Fruit fly (Drosophila melanogaster) whole organism, wandering third instar larva: ENCODE results near the gene CG43773.

Experiments used
- Abd-B ChIP-seq: fragments of >200 bp; optimal IDR thresholded peaks from 2 replicates; lab custom pipeline; 2017; ENCODE audit warnings: missing biosample characterization, missing genetic modification characterization
- CG32264 ChIP-seq: fragments of 200-800 bp; sonication (Bioruptor generic); optimal IDR thresholded peaks from 2 replicates; lab custom pipeline; 2016; ENCODE audit warnings: missing biosample characterization, missing genetic modification characterization
- CG9705 ChIP-seq: fragments of 200-800 bp; sonication (Bioruptor generic); optimal IDR thresholded peaks from 2 replicates; lab custom pipeline; 2018; ENCODE audit warnings: missing biosample characterization, mild to moderate bottlenecking, missing genetic modification characterization
- CrebA ChIP-seq: fragments of 200-800 bp; sonication (Bioruptor generic); optimal IDR thresholded peaks from 2 replicates; lab custom pipeline; 2016; ENCODE audit warnings: missing biosample characterization, mild to moderate bottlenecking, missing genetic modification characterization, borderline replicate concordance
- Dfd ChIP-seq: fragments of >200 bp; optimal IDR thresholded peaks from 2 replicates; lab custom pipeline; 2017; ENCODE audit warnings: missing biosample characterization, missing genetic modification characterization
- Dif ChIP-seq: fragments of 200-275, 200-300 bp; sonication (Bioruptor generic); optimal IDR thresholded peaks from 2 replicates; lab custom pipeline; 2018; ENCODE audit warnings: missing biosample characterization, missing genetic modification characterization; ENCODE audit not compliant: partially characterized antibody
- GATAd ChIP-seq: sonication (Bioruptor generic); optimal IDR thresholded peaks from 2 replicates; lab custom pipeline; 2016; ENCODE audit warnings: missing biosample characterization, missing genetic modification characterization
- HLH106 ChIP-seq: fragments of 200-800 bp; optimal IDR thresholded peaks from 3 replicates; lab custom pipeline; 2019; ENCODE audit warnings: missing biosample characterization, mild to moderate bottlenecking, missing genetic modification characterization, moderate library complexity
- Hnf4 ChIP-seq: fragments of 200-800 bp; sonication (Bioruptor generic); optimal IDR thresholded peaks from 2 replicates; lab custom pipeline; 2016; ENCODE audit warnings: missing biosample characterization, mild to moderate bottlenecking, missing genetic modification characterization
- Hr78 ChIP-seq: fragments of >200 bp; optimal IDR thresholded peaks from 2 replicates; lab custom pipeline; 2017; ENCODE audit warnings: missing biosample characterization, missing genetic modification characterization
- Hr83 ChIP-seq: fragments of 200-300 bp; sonication (Bioruptor generic); optimal IDR thresholded peaks from 2 replicates; lab custom pipeline; 2016; ENCODE audit warnings: missing biosample characterization, mild to moderate bottlenecking, missing genetic modification characterization, moderate library complexity; ENCODE audit not compliant: poor library complexity, severe bottlenecking
- Jra ChIP-seq: sonication (Bioruptor generic); optimal IDR thresholded peaks from 2 replicates; lab custom pipeline; 2016; ENCODE audit warnings: missing biosample characterization, missing genetic modification characterization
- Mio ChIP-seq: sonication (Bioruptor generic); optimal IDR thresholded peaks from 2 replicates; lab custom pipeline; 2016; ENCODE audit warnings: missing biosample characterization, missing genetic modification characterization
- Myc ChIP-seq: fragments of >200 bp; optimal IDR thresholded peaks from 2 replicates; lab custom pipeline; 2017
- N ChIP-seq: fragments of >200 bp; optimal IDR thresholded peaks from 2 replicates; lab custom pipeline; 2018; ENCODE audit warnings: missing biosample characterization, missing external identifiers, missing genetic modification characterization
- OdsH ChIP-seq: fragments of 200-800 bp; sonication (Bioruptor generic); optimal IDR thresholded peaks from 2 replicates; lab custom pipeline; 2016; ENCODE audit warnings: missing biosample characterization, mild to moderate bottlenecking, missing genetic modification characterization
- Rel ChIP-seq, 2 experiments: fragments of 200-800 bp; sonication (Bioruptor generic) in 1 of 2; optimal IDR thresholded peaks; 2 replicates in 1 of 2; 3 replicates in 1 of 2; lab custom pipeline; 2016 to 2019; ENCODE audit warnings: mild to moderate bottlenecking in 2 of 2, missing biosample characterization in 2 of 2, missing genetic modification characterization in 2 of 2, moderate library complexity in 1 of 2
- Sp1 ChIP-seq: fragments of 200-800 bp; sonication (Bioruptor generic); optimal IDR thresholded peaks from 3 replicates; lab custom pipeline; 2019; ENCODE audit warnings: missing biosample characterization, mild to moderate bottlenecking, missing genetic modification characterization, moderate library complexity
- Vsx2 ChIP-seq: fragments of 200-300, 225-300 bp; sonication (Bioruptor generic); optimal IDR thresholded peaks from 2 replicates; lab custom pipeline; 2018; ENCODE audit warnings: missing biosample characterization, missing genetic modification characterization; ENCODE audit not compliant: partially characterized antibody
- dl ChIP-seq, 2 experiments: fragments of 175-275, 200-275 bp in 1 of 2; fragments of 200-275 bp in 1 of 2; sonication (Bioruptor generic); optimal IDR thresholded peaks; lab custom pipeline; 2018; ENCODE audit warnings: mild to moderate bottlenecking in 2 of 2, missing biosample characterization in 2 of 2, missing genetic modification characterization in 2 of 2, moderate library complexity in 2 of 2; ENCODE audit not compliant: partially characterized antibody in 2 of 2, insufficient read depth in 1 of 2
- dmrt93B ChIP-seq: fragments of 200-800 bp; sonication (Bioruptor generic); optimal IDR thresholded peaks from 2 replicates; lab custom pipeline; 2018; ENCODE audit warnings: missing biosample characterization, mild to moderate bottlenecking, missing genetic modification characterization
- foxo ChIP-seq, 2 experiments: fragments of 200-800 bp; sonication (Bioruptor generic); optimal IDR thresholded peaks; 2 replicates in 1 of 2; 3 replicates in 1 of 2; lab custom pipeline; 2016 to 2017; ENCODE audit warnings: missing biosample characterization in 2 of 2, missing genetic modification characterization in 2 of 2
- fru ChIP-seq: fragments of 200-800 bp; sonication (Bioruptor generic); optimal IDR thresholded peaks from 3 replicates; lab custom pipeline; 2016; ENCODE audit warnings: missing biosample characterization, mild to moderate bottlenecking, missing genetic modification characterization
- h ChIP-seq: fragments of 200-800 bp; sonication (Bioruptor generic); optimal IDR thresholded peaks from 3 replicates; lab custom pipeline; 2016; ENCODE audit warnings: missing biosample characterization, mild to moderate bottlenecking, missing genetic modification characterization
- jim ChIP-seq: fragments of 175-275, 200-325 bp; sonication (Bioruptor generic); optimal IDR thresholded peaks from 2 replicates; lab custom pipeline; 2016; ENCODE audit warnings: missing biosample characterization, mild to moderate bottlenecking, missing genetic modification characterization
- lola ChIP-seq: fragments of >200 bp; optimal IDR thresholded peaks from 2 replicates; lab custom pipeline; 2017; ENCODE audit warnings: missing biosample characterization, missing genetic modification characterization
- psq ChIP-seq: fragments of 200-800 bp; sonication (Bioruptor generic); optimal IDR thresholded peaks from 3 replicates; lab custom pipeline; 2017; ENCODE audit warnings: missing biosample characterization, mild to moderate bottlenecking, missing genetic modification characterization, moderate library complexity
- rgr ChIP-seq: fragments of 200-800 bp; sonication (Bioruptor generic); optimal IDR thresholded peaks from 3 replicates; lab custom pipeline; 2016; ENCODE audit warnings: missing biosample characterization, mild to moderate bottlenecking, missing genetic modification characterization
- sage ChIP-seq: fragments of 200-800 bp; sonication (Bioruptor generic); optimal IDR thresholded peaks from 2 replicates; lab custom pipeline; 2016; ENCODE audit warnings: missing biosample characterization, mild to moderate bottlenecking, missing genetic modification characterization
- sv ChIP-seq: fragments of 200-800 bp; sonication (Bioruptor generic); optimal IDR thresholded peaks from 3 replicates; lab custom pipeline; 2016; ENCODE audit warnings: missing biosample characterization, missing genetic modification characterization
- tai ChIP-seq: sonication (Bioruptor generic); optimal IDR thresholded peaks from 2 replicates; lab custom pipeline; 2016; ENCODE audit warnings: missing biosample characterization, missing genetic modification characterization
- usp ChIP-seq: fragments of >200 bp; optimal IDR thresholded peaks from 2 replicates; lab custom pipeline; 2017; ENCODE audit warnings: missing biosample characterization, missing genetic modification characterization

The CG43773 gene

DNA sequence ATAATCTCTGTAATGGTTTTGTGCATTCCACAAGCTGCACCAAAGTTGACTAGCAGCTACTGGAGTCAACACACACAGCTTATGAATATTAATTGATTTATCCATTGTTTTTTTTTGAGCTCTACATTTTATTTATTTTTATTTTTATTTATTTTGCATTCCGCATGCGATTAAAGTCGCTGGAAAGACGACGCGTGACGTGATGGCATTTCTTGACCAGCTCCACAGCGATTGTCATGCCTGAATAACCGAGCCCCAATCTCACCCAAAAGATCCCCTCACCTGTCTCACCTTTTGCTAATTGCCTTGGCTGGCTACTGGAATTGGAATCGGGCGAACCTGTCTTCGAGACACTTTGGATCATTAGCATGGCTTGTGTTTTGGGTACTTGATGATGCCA is 28.8 kb downstream of the CG43773 start:
- no peak for TF ChIP-seq Hr78 (GFP tag; lab: Kevin White, UChicago)
- TF ChIP-seq usp (GFP tag; lab: Kevin White, UChicago) = no peak
- TF ChIP-seq CG9705 (GFP tag; lab: Kevin White, UChicago) = no peak
- no peak for TF ChIP-seq fru (GFP tag; lab: Kevin White, UChicago)
- no peak for TF ChIP-seq Sp1 (GFP tag; lab: Kevin White, UChicago)
- no peak for TF ChIP-seq sage (GFP tag; lab: Kevin White, UChicago)
- TF ChIP-seq N (GFP tag; lab: Kevin White, UChicago) = no peak
- no peak for TF ChIP-seq GATAd (GFP tag; lab: Kevin White, UChicago)
- no peak for TF ChIP-seq foxo (GFP tag; optimal IDR thresholded peaks at IDR 0.05; lab: Kevin White, UChicago)
- no peak for TF ChIP-seq Dfd
- no peak for TF ChIP-seq sv (GFP tag; lab: Kevin White, UChicago)
- no peak for TF ChIP-seq dmrt93B (GFP tag; lab: Kevin White, UChicago)
- no peak for TF ChIP-seq Myc (lab: Kevin White, UChicago)
- TF ChIP-seq h = no peak
- no peak for TF ChIP-seq OdsH

DNA sequence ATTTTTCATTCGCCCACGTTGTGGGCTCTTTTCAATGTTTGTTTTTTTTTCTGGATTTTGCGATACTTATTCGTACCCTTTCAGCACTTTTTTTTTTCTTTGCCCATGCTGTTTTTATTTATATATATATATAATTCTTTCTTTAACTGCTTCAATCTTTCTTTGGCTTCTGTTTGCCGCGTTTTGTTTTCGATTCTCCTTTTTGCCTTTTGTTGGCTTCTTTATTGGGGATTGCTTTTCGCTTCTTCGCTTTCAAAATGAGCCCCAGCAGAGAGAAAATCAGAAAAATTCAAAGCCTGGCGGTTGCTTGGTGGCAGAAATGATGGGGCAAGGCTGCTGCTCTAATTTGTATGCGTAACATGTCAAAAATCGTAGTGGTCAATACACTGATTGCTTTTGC is 29.5 kb downstream of the CG43773 start:
- TF ChIP-seq CG9705 (GFP tag; lab: Kevin White, UChicago) (no peak), psq (GFP tag; lab: Kevin White, UChicago) (peak; percentile 91), h (no peak), CrebA (GFP tag; lab: Kevin White, UChicago) (peak; percentile 25), Hnf4 (GFP tag; lab: Kevin White, UChicago) (no peak), lola (GFP tag; lab: Kevin White, UChicago) (no peak), usp (GFP tag; lab: Kevin White, UChicago) (no peak), Hr83 (GFP tag; lab: Kevin White, UChicago) (no peak), CG32264 (GFP tag; lab: Kevin White, UChicago) (no peak), fru (GFP tag; lab: Kevin White, UChicago) (no peak), rgr (GFP tag; lab: Kevin White, UChicago) (no peak), Hr78 (GFP tag; lab: Kevin White, UChicago) (no peak), dmrt93B (GFP tag; lab: Kevin White, UChicago) (no peak), sage (GFP tag; lab: Kevin White, UChicago) (peak; percentile 33), Abd-B (GFP tag; lab: Kevin White, UChicago) (no peak)

DNA sequence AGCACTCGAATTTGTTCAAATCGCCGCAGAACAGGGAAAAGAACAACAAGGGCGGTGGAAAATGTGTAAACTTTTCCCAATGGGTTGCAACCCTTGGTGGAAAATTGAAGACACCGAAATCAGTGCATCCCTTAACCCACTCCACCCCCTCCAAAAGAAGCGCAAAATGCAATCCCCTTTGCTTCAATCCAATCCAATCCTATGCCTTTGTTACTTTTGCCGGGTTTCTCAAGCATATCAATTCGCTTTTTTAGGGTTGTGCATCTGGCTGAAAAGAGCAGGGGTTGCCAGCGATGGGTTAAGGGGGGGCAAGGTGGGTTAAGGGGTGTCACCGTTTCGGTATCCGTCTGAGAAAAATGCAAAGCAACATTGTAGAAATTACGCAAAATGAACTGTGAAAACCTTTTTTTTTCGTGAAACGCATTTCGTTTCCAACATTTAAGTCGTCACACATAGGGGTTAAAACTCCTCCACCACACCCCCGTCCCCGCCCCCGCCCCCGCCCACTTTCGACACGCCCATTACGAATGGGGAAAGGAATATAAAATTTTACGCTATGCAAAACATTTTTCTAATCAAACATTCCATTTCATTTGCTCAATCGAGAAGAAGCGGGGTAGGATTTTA is 30.7 kb downstream of the CG43773 start:
- TF ChIP-seq lola (GFP tag; lab: Kevin White, UChicago) = no peak
- TF ChIP-seq Hr83 (GFP tag; lab: Kevin White, UChicago) = no peak
- TF ChIP-seq dl (GFP tag; optimal IDR thresholded peaks at IDR 0.05; lab: Kevin White, UChicago; ENCODE audit: insufficient read depth in 1 of 2, partially characterized antibody in 2 of 2) = no peak
- no peak for TF ChIP-seq tai (GFP tag; lab: Kevin White, UChicago)
- TF ChIP-seq Jra (GFP tag; lab: Kevin White, UChicago) = no peak
- TF ChIP-seq Dif (GFP tag; lab: Kevin White, UChicago) = no peak
- TF ChIP-seq foxo (GFP tag; optimal IDR thresholded peaks at IDR 0.05; lab: Kevin White, UChicago) = no peak
- no peak for TF ChIP-seq Mio (GFP tag; lab: Kevin White, UChicago)
- TF ChIP-seq Dfd = no peak
- TF ChIP-seq fru (GFP tag; lab: Kevin White, UChicago) = no peak
- no peak for TF ChIP-seq HLH106
- TF ChIP-seq Abd-B (GFP tag; lab: Kevin White, UChicago) = no peak
- TF ChIP-seq Rel (GFP tag; optimal IDR thresholded peaks at IDR 0.05; lab: Kevin White, UChicago) = no peak
- no peak for TF ChIP-seq Rel (tag; optimal IDR thresholded peaks at IDR 0.05; lab: Kevin White, UChicago)
- no peak for TF ChIP-seq CrebA (GFP tag; lab: Kevin White, UChicago)
- TF ChIP-seq rgr (GFP tag; lab: Kevin White, UChicago) = no peak
- TF ChIP-seq OdsH = no peak
- no peak for TF ChIP-seq sv (GFP tag; lab: Kevin White, UChicago)
- no peak for TF ChIP-seq sage (GFP tag; lab: Kevin White, UChicago)
- no peak for TF ChIP-seq Myc (lab: Kevin White, UChicago)
- TF ChIP-seq GATAd (GFP tag; lab: Kevin White, UChicago) = no peak

DNA sequence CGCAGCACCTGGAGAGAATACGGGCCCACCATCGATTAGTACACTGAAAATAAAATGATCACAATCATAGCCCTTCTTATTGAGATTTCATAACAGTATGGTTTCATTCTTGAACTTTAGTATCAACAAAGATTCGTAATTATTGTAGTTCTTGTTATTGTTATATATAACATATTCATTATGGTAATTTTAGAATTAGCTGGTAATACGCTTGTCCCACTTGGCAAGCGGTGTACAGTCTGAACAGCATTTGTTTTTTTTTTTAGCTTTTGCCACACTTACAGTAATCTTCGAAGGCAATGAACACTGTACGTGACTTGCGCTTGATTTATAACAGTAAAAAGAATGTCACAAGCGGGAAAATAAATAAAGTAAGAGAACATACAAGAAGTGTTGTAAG is 35.6 kb downstream of the CG43773 start:
- no peak for TF ChIP-seq Hnf4 (GFP tag; lab: Kevin White, UChicago)
- TF ChIP-seq fru (GFP tag; lab: Kevin White, UChicago) = no peak
- no peak for TF ChIP-seq psq (GFP tag; lab: Kevin White, UChicago)
- no peak for TF ChIP-seq Myc (lab: Kevin White, UChicago)
- TF ChIP-seq usp (GFP tag; lab: Kevin White, UChicago) = no peak
- no peak for TF ChIP-seq tai (GFP tag; lab: Kevin White, UChicago)
- TF ChIP-seq jim = no peak
- no peak for TF ChIP-seq dl (GFP tag; optimal IDR thresholded peaks at IDR 0.05; lab: Kevin White, UChicago; ENCODE audit: insufficient read depth in 1 of 2, partially characterized antibody in 2 of 2)
- no peak for TF ChIP-seq lola (GFP tag; lab: Kevin White, UChicago)
- TF ChIP-seq HLH106 = no peak
- no peak for TF ChIP-seq Hr78 (GFP tag; lab: Kevin White, UChicago)
- TF ChIP-seq Vsx2 = no peak
